Worm (Caenorhabditis elegans) whole organism, L2 larva: ENCODE data around the gene prp-39.

ENCODE experiments used
- ZK546.5 ChIP-seq: sonication (generic microtip); optimal IDR thresholded peaks from 2 replicates; lab custom pipeline; 2017; ENCODE audit warnings: missing biosample characterization, missing genetic modification characterization
- aly-2 ChIP-seq: fragments of 150-350 bp; optimal IDR thresholded peaks from 2 replicates; lab custom pipeline; 2014; ENCODE audit warnings: missing biosample characterization, missing genetic modification characterization
- ama-1 ChIP-seq: fragments of 150-350 bp; optimal IDR thresholded peaks from 2 replicates; lab custom pipeline; 2018; ENCODE audit warnings: inconsistent platforms
- elt-3 ChIP-seq: sonication (generic microtip); optimal IDR thresholded peaks from 2 replicates; lab custom pipeline; 2017; ENCODE audit warnings: missing biosample characterization, missing genetic modification characterization
- fos-1 ChIP-seq: fragments of 150-350 bp; optimal IDR thresholded peaks from 2 replicates; lab custom pipeline; 2014; ENCODE audit warnings: missing biosample characterization, missing genetic modification characterization
- lin-13 ChIP-seq: fragments of 150-350 bp; optimal IDR thresholded peaks from 2 replicates; lab custom pipeline; 2014; ENCODE audit warnings: missing biosample characterization, missing genetic modification reagents, missing genetic modification characterization
- lin-39 ChIP-seq: fragments of 150-350 bp; optimal IDR thresholded peaks from 2 replicates; lab custom pipeline; 2014; ENCODE audit warnings: missing biosample characterization, missing genetic modification reagents, missing genetic modification characterization
- nhr-21 ChIP-seq: fragments of 150-350 bp; optimal IDR thresholded peaks from 2 replicates; lab custom pipeline; 2014; ENCODE audit warnings: missing biosample characterization, missing genetic modification characterization
- ztf-11 ChIP-seq: sonication (generic microtip); optimal IDR thresholded peaks from 2 replicates; lab custom pipeline; 2017; ENCODE audit warnings: missing biosample characterization, missing genetic modification characterization

DNA sequence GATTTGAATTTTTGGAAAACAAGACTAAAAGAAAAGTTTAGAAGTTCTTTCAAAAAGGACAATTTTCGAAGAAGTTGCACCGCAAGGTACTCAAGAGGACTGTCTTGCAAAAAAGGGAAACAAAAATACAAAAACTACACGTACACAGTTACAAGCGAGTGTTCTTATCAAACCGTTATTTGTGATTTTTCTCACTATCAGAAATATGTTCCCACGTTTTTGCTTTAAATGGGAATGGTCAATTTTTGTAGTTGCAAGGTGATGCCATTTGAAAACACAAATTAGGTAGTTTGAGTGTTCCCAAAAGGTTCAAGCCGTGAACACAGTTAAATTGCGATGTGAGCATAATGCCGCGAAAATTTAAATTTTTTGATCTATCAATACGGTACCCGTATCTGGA lies 13.7 kb upstream of the prp-39 start:
- TF ChIP-seq lin-39: no peak
- TF ChIP-seq elt-3 (tag; lab: Kevin White, UChicago): no peak
- TF ChIP-seq ZK546.5: no peak
- TF ChIP-seq lin-13: no peak
- no peak for TF ChIP-seq aly-2 (tag; lab: Kevin White, UChicago)
- TF ChIP-seq fos-1 (tag; lab: Kevin White, UChicago): peak; percentile 38
- TF ChIP-seq ama-1: no peak
- TF ChIP-seq nhr-21 (tag; lab: Kevin White, UChicago): no peak
- no peak for TF ChIP-seq ztf-11 (tag; lab: Kevin White, UChicago)
